Fruit fly (Drosophila melanogaster) whole organism, embryonic: Measurements from ENCODE around the gene side-III.

ENCODE experiments used
- CG10209 ChIP-seq: fragments of 200-800 bp; sonication (Bioruptor generic); optimal IDR thresholded peaks from 3 replicates; lab custom pipeline; 2017; ENCODE audit warnings: missing biosample characterization, mild to moderate bottlenecking, missing genetic modification characterization, missing genetic modification reagents
- CG30431 ChIP-seq: fragments of 200-800 bp; sonication (Bioruptor generic); optimal IDR thresholded peaks from 2 replicates; lab custom pipeline; 2017; ENCODE audit warnings: missing biosample characterization, missing genetic modification characterization
- CG8290 ChIP-seq, 3 experiments: fragments of 200-800 bp; sonication (Bioruptor generic); optimal IDR thresholded peaks; 2 replicates each; lab custom pipeline; 2016 to 2019; ENCODE audit warnings: missing biosample characterization in 3 of 3, missing genetic modification characterization in 3 of 3, mild to moderate bottlenecking in 2 of 3, moderate library complexity in 1 of 3
- Dbx ChIP-seq: fragments of 200-800 bp; sonication (Bioruptor generic); IDR thresholded peaks from 3 replicates; pipeline ENCODE4 v1.3.6; 2022; ENCODE audit warnings: missing biosample characterization, missing genetic modification characterization
- Trl ChIP-seq, 3 experiments: fragments of >200 bp in 2 of 3; fragments of 200-800 bp in 1 of 3; sonication (Bioruptor generic) in 1 of 3; optimal IDR thresholded peaks; 2 replicates in 1 of 3; 3 replicates in 2 of 3; lab custom pipeline; 2016 to 2017; ENCODE audit warnings: missing biosample characterization in 1 of 3, missing genetic modification characterization in 1 of 3
- lilli ChIP-seq: fragments of 200-800 bp; sonication (Bioruptor generic); optimal IDR thresholded peaks from 3 replicates; lab custom pipeline; 2016; ENCODE audit warnings: missing biosample characterization, missing genetic modification characterization
- sr ChIP-seq: fragments of 200-800 bp; sonication (Bioruptor generic); IDR thresholded peaks from 3 replicates; pipeline ENCODE4 v1.3.6; 2022; ENCODE audit warnings: missing biosample characterization, missing genetic modification characterization

DNA sequence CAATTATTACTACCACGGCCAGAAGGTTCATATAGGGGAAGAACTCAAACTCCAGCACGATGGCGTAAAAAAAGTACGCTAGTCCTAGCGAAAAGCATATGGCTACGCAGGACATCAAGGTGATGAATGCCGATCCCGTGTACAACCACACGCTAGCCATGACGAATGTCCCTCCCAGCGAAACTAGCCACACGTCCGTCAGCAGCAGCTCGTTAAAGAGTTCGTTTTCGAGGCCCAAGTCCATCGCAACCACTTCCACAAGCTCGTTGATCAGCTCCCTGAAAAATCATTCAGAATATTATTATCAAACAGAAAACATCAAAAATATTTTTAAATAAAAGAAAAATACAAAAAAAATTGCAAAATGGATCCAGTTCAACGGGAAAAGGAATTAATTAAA, 106.3 kb downstream of the side-III start, which contains the start of gene CG34287:
- TF ChIP-seq Dbx (GFP tag; lab: Robert Waterston, UW) (no peak), CG8290 (GFP tag; optimal IDR thresholded peaks at IDR 0.05; lab: Kevin White, UChicago) (no peak), CG8290 (tag; optimal IDR thresholded peaks at IDR 0.05; lab: Kevin White, UChicago) (no peak), lilli (GFP tag; lab: Kevin White, UChicago) (no peak), CG30431 (GFP tag; lab: Kevin White, UChicago) (no peak), CG10209 (GFP tag; lab: Kevin White, UChicago) (no peak), Trl (optimal IDR thresholded peaks at IDR 0.05; lab: Kevin White, UChicago) (no peak), Trl (GFP tag; optimal IDR thresholded peaks at IDR 0.05; lab: Kevin White, UChicago) (no peak), sr (GFP tag; lab: Robert Waterston, UW) (no peak)
